Fruit fly (Drosophila melanogaster) whole organism, embryonic: ENCODE measurements around the gene lobo.

Source experiments
- Aef1 ChIP-seq: fragments of 200-800 bp; sonication (Bioruptor generic); IDR thresholded peaks from 3 replicates; pipeline ENCODE4 v1.3.6; 2022; ENCODE audit warnings: missing biosample characterization, missing genetic modification characterization
- Atf6 ChIP-seq: fragments of 200-800 bp; sonication (Bioruptor generic); IDR thresholded peaks from 2 replicates; pipeline ENCODE4 v1.3.6; 2022; ENCODE audit warnings: missing biosample characterization, missing genetic modification characterization
- B-H2 ChIP-seq: fragments of 200-800 bp; sonication (Bioruptor generic); optimal IDR thresholded peaks from 2 replicates; lab custom pipeline; 2018; ENCODE audit warnings: missing biosample characterization, mild to moderate bottlenecking, missing genetic modification characterization
- Bgb ChIP-seq: fragments of 200-800 bp; sonication (Bioruptor generic); IDR thresholded peaks from 2 replicates; pipeline ENCODE4 v1.3.6; 2022; ENCODE audit warnings: missing biosample characterization, missing genetic modification characterization; ENCODE audit not compliant: partially characterized antibody
- CG11456 ChIP-seq: fragments of 200-800 bp; sonication (Bioruptor generic); IDR thresholded peaks from 3 replicates; pipeline ENCODE4 v1.3.6; 2022; ENCODE audit warnings: missing biosample characterization, missing genetic modification characterization
- CG11560 ChIP-seq: fragments of 200-800 bp; sonication (Bioruptor generic); IDR thresholded peaks from 3 replicates; pipeline ENCODE4 v1.3.6; 2022; ENCODE audit warnings: missing biosample characterization, missing genetic modification characterization
- CG1233 ChIP-seq: fragments of 200-800 bp; sonication (Bioruptor generic); optimal IDR thresholded peaks from 4 replicates; lab custom pipeline; 2018; ENCODE audit warnings: missing biosample characterization, mild to moderate bottlenecking, missing genetic modification characterization
- CG13296 ChIP-seq: fragments of 200-800 bp; sonication (Bioruptor generic); optimal IDR thresholded peaks from 3 replicates; lab custom pipeline; 2018; ENCODE audit warnings: missing biosample characterization, mild to moderate bottlenecking, missing genetic modification characterization
- CG15269 ChIP-seq: fragments of 200-800 bp; sonication (Bioruptor generic); optimal IDR thresholded peaks from 2 replicates; lab custom pipeline; 2018; ENCODE audit warnings: missing biosample characterization, mild to moderate bottlenecking, missing genetic modification characterization, moderate library complexity
- CG16815 ChIP-seq: fragments of 200-800 bp; sonication (Bioruptor generic); optimal IDR thresholded peaks from 3 replicates; lab custom pipeline; 2017; ENCODE audit warnings: missing biosample characterization, mild to moderate bottlenecking, missing genetic modification characterization
- CG17359 ChIP-seq: fragments of 200-800 bp; sonication (Bioruptor generic); optimal IDR thresholded peaks from 3 replicates; lab custom pipeline; 2018; ENCODE audit warnings: missing biosample characterization, mild to moderate bottlenecking, missing genetic modification characterization, moderate library complexity
- CG31441 ChIP-seq: fragments of 200-800 bp; sonication (Bioruptor generic); IDR thresholded peaks from 2 replicates; pipeline ENCODE4 v1.3.6; 2022; ENCODE audit warnings: missing biosample characterization, missing genetic modification characterization
- CG34376 ChIP-seq: fragments of 200-800 bp; sonication (Bioruptor generic); optimal IDR thresholded peaks from 2 replicates; lab custom pipeline; 2018; ENCODE audit warnings: missing biosample characterization, mild to moderate bottlenecking, missing genetic modification characterization
- CG3838 ChIP-seq: fragments of 200-800 bp; sonication (Bioruptor generic); optimal IDR thresholded peaks from 3 replicates; lab custom pipeline; 2016; ENCODE audit warnings: missing biosample characterization, missing genetic modification characterization
- CG4707 ChIP-seq: fragments of 200-800 bp; sonication (Bioruptor generic); optimal IDR thresholded peaks from 2 replicates; lab custom pipeline; 2018; ENCODE audit warnings: missing biosample characterization, mild to moderate bottlenecking, missing genetic modification characterization, moderate library complexity
- CG5180 ChIP-seq: fragments of 200-800 bp; sonication (Bioruptor generic); optimal IDR thresholded peaks from 3 replicates; lab custom pipeline; 2017; ENCODE audit warnings: missing biosample characterization, missing genetic modification characterization, mild to moderate bottlenecking, moderate library complexity, missing genetic modification reagents
- CG6854 ChIP-seq: fragments of 200-800 bp; sonication (Bioruptor generic); optimal IDR thresholded peaks from 3 replicates; lab custom pipeline; 2017; ENCODE audit warnings: missing biosample characterization, mild to moderate bottlenecking, missing genetic modification characterization
- CG9437 ChIP-seq: fragments of 200-800 bp; sonication (Bioruptor generic); optimal IDR thresholded peaks from 2 replicates; lab custom pipeline; 2018; ENCODE audit warnings: missing biosample characterization, mild to moderate bottlenecking, missing genetic modification characterization
- D19B ChIP-seq: fragments of 200-800 bp; sonication (Bioruptor generic); optimal IDR thresholded peaks from 2 replicates; lab custom pipeline; 2017; ENCODE audit warnings: missing biosample characterization, mild to moderate bottlenecking, missing genetic modification characterization
- Dek ChIP-seq: fragments of 200-800 bp; sonication (Bioruptor generic); optimal IDR thresholded peaks from 3 replicates; lab custom pipeline; 2019; ENCODE audit warnings: missing biosample characterization, mild to moderate bottlenecking, missing genetic modification characterization, moderate library complexity
- E2f1 ChIP-seq: fragments of 200-800 bp; sonication (Bioruptor generic); IDR thresholded peaks from 2 replicates; pipeline ENCODE4 v1.3.6; 2022; ENCODE audit warnings: missing biosample characterization, missing genetic modification characterization
- H15 ChIP-seq: fragments of 200-800 bp; sonication (Bioruptor generic); IDR thresholded peaks from 3 replicates; pipeline ENCODE4 v1.3.6; 2022; ENCODE audit warnings: missing biosample characterization, missing genetic modification characterization
- Opbp ChIP-seq: fragments of 200-800 bp; sonication (Bioruptor generic); IDR thresholded peaks from 3 replicates; pipeline ENCODE4 v1.3.6; 2022; ENCODE audit warnings: missing biosample characterization, missing genetic modification characterization; ENCODE audit not compliant: partially characterized antibody
- Poxn ChIP-seq: fragments of 200-800 bp; sonication (Bioruptor generic); IDR thresholded peaks from 2 replicates; pipeline ENCODE4 v1.3.6; 2022; ENCODE audit warnings: missing biosample characterization, missing genetic modification characterization
- Ptx1 ChIP-seq: fragments of 200-800 bp; sonication (Bioruptor generic); IDR thresholded peaks from 2 replicates; pipeline ENCODE4 v1.3.6; 2022; ENCODE audit warnings: missing biosample characterization, missing genetic modification characterization
- Side ChIP-seq: fragments of 200-800 bp; sonication (Bioruptor generic); optimal IDR thresholded peaks from 2 replicates; lab custom pipeline; 2016; ENCODE audit warnings: missing biosample characterization, missing genetic modification characterization
- Sox100B ChIP-seq: fragments of 200-800 bp; sonication (Bioruptor generic); optimal IDR thresholded peaks from 3 replicates; lab custom pipeline; 2018; ENCODE audit warnings: missing biosample characterization, mild to moderate bottlenecking, missing genetic modification characterization
- Sox102F ChIP-seq: fragments of 200-800 bp; sonication (Bioruptor generic); optimal IDR thresholded peaks from 2 replicates; lab custom pipeline; 2018; ENCODE audit warnings: missing biosample characterization, mild to moderate bottlenecking, missing genetic modification characterization, moderate library complexity
- Ssrp ChIP-seq: fragments of 200-800 bp; sonication (Bioruptor generic); optimal IDR thresholded peaks from 2 replicates; lab custom pipeline; 2018; ENCODE audit warnings: missing biosample characterization, mild to moderate bottlenecking, missing genetic modification characterization, moderate library complexity
- ap ChIP-seq: fragments of 200-800 bp; sonication (Bioruptor generic); IDR thresholded peaks from 2 replicates; pipeline ENCODE4 v1.3.6; 2022; ENCODE audit warnings: missing biosample characterization, missing genetic modification characterization
- dm ChIP-seq: fragments of 200-800 bp; sonication (Bioruptor generic); optimal IDR thresholded peaks from 3 replicates; lab custom pipeline; 2016; ENCODE audit warnings: missing biosample characterization, missing genetic modification characterization
- emc ChIP-seq: fragments of 200-800 bp; sonication (Bioruptor generic); optimal IDR thresholded peaks from 2 replicates; lab custom pipeline; 2016; ENCODE audit warnings: missing biosample characterization, missing genetic modification characterization
- exex ChIP-seq: fragments of 200-800 bp; sonication (Bioruptor generic); optimal IDR thresholded peaks from 4 replicates; lab custom pipeline; 2018; ENCODE audit warnings: missing biosample characterization, mild to moderate bottlenecking, missing genetic modification characterization, moderate library complexity
- fd64A ChIP-seq: fragments of 200-800 bp; sonication (Bioruptor generic); optimal IDR thresholded peaks from 3 replicates; lab custom pipeline; 2018; ENCODE audit warnings: missing biosample characterization, mild to moderate bottlenecking, missing genetic modification characterization
- fu2 ChIP-seq: fragments of 200-800 bp; sonication (Bioruptor generic); optimal IDR thresholded peaks from 2 replicates; lab custom pipeline; 2016; ENCODE audit warnings: missing biosample characterization, missing genetic modification characterization
- grau ChIP-seq: fragments of 200-800 bp; optimal IDR thresholded peaks from 3 replicates; lab custom pipeline; 2019; ENCODE audit warnings: missing biosample characterization, mild to moderate bottlenecking, missing genetic modification characterization, moderate library complexity
- knrl ChIP-seq: fragments of 200-800 bp; sonication (Bioruptor generic); IDR thresholded peaks from 3 replicates; pipeline ENCODE4 v1.3.6; 2022; ENCODE audit warnings: missing biosample characterization, missing genetic modification characterization; ENCODE audit not compliant: partially characterized antibody
- lmd ChIP-seq: fragments of 200-800 bp; sonication (Bioruptor generic); IDR thresholded peaks from 2 replicates; pipeline ENCODE4 v1.3.6; 2022; ENCODE audit warnings: missing biosample characterization, missing genetic modification characterization
- nmo ChIP-seq: fragments of 200-800 bp; sonication (Bioruptor generic); optimal IDR thresholded peaks from 2 replicates; lab custom pipeline; 2018; ENCODE audit warnings: missing biosample characterization, mild to moderate bottlenecking, missing genetic modification characterization, moderate library complexity
- nom ChIP-seq: fragments of 200-800 bp; sonication (Bioruptor generic); optimal IDR thresholded peaks from 2 replicates; lab custom pipeline; 2017; ENCODE audit warnings: missing biosample characterization, missing genetic modification characterization, mild to moderate bottlenecking, moderate library complexity, missing genetic modification reagents
- peb ChIP-seq: fragments of 200-800 bp; sonication (Bioruptor generic); IDR thresholded peaks from 2 replicates; pipeline ENCODE4 v1.3.6; 2022; ENCODE audit warnings: missing biosample characterization, missing genetic modification characterization
- prd ChIP-seq, 3 experiments: fragments of >200 bp in 2 of 3; fragments of 200-800 bp in 1 of 3; sonication (Bioruptor generic) in 1 of 3; optimal IDR thresholded peaks in 2 of 3; IDR thresholded peaks in 1 of 3; 2 replicates in 2 of 3; 3 replicates in 1 of 3; pipeline versions ENCODE4 v1.3.6 to Lab custom; 2017 to 2022; ENCODE audit warnings: missing biosample characterization in 1 of 3, missing genetic modification characterization in 1 of 3
- scrt ChIP-seq: fragments of 200-800 bp; sonication (Bioruptor generic); optimal IDR thresholded peaks from 2 replicates; lab custom pipeline; 2018; ENCODE audit warnings: missing biosample characterization, mild to moderate bottlenecking, missing genetic modification characterization, moderate library complexity
- sim ChIP-seq: fragments of 200-800 bp; sonication (Bioruptor generic); IDR thresholded peaks from 2 replicates; pipeline ENCODE4 v1.3.6; 2022; ENCODE audit warnings: missing biosample characterization, missing genetic modification characterization
- sisA ChIP-seq: fragments of 200-800 bp; sonication (Bioruptor generic); IDR thresholded peaks from 2 replicates; pipeline ENCODE4 v1.3.6; 2022; ENCODE audit warnings: missing biosample characterization, missing genetic modification characterization
- sob ChIP-seq: fragments of 200-800 bp; sonication (Bioruptor generic); IDR thresholded peaks from 2 replicates; pipeline ENCODE4 v1.3.6; 2022; ENCODE audit warnings: missing biosample characterization, missing genetic modification characterization
- sr ChIP-seq: fragments of 200-800 bp; sonication (Bioruptor generic); IDR thresholded peaks from 3 replicates; pipeline ENCODE4 v1.3.6; 2022; ENCODE audit warnings: missing biosample characterization, missing genetic modification characterization
- stwl ChIP-seq: fragments of 200-800 bp; sonication (Bioruptor generic); optimal IDR thresholded peaks from 3 replicates; lab custom pipeline; 2018; ENCODE audit warnings: missing biosample characterization, mild to moderate bottlenecking, missing genetic modification characterization, moderate library complexity
- z ChIP-seq: fragments of 200-800 bp; sonication (Bioruptor generic); IDR thresholded peaks from 3 replicates; pipeline ENCODE4 v1.3.6; 2022; ENCODE audit warnings: missing biosample characterization, missing genetic modification characterization

The lobo gene

DNA sequence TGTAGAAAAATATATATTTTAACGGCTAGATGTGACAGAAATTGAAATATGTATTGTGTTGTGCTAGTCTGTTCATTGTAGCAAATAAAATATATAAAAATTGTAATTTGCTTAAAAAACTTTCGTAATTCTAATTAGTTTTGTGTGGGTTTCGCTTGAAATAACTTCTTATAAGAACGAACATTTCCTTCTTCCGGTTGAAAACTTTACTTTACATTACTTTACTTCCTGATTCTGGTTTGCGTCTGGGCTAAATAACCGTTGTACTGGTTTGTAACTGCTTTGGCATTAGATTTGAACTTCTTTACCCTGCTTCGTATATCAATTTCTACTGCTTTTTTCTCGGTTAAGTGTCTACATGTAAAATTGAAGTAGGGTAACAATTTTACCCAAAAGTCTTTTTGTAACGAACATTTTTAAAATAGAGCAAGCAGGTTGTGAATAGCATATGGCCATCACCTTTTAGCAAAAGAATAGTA, at the start of gene lobo (continued):
- TF ChIP-seq CG17359 (no peak), knrl (peak; percentile 73; the same call in 1 of the 3 replicates), Ptx1 (GFP tag; lab: Robert Waterston, UW) (peak; percentile 42; the same call in 1 of the 2 replicates), prd (optimal IDR thresholded peaks at IDR 0.05; lab: Kevin White, UChicago) (no peak), prd (GFP tag; IDR thresholded peaks at IDR 0.05; lab: Robert Waterston, UW) (no peak), grau (tag; lab: Kevin White, UChicago) (peak; percentile 66), CG16815 (GFP tag; lab: Kevin White, UChicago) (peak; percentile 31), CG11560 (tag; lab: Robert Waterston, UW) (peak; percentile 6; the same call in 1 of the 3 replicates), sob (GFP tag; lab: Robert Waterston, UW) (peak; percentile 78), sr (GFP tag; lab: Robert Waterston, UW) (peak; percentile 40; the same call in 1 of the 3 replicates), emc (GFP tag; lab: Kevin White, UChicago) (peak; percentile 42), CG9437 (GFP tag; lab: Kevin White, UChicago) (peak; percentile 47), scrt (GFP tag; lab: Kevin White, UChicago) (peak; percentile 0), Aef1 (GFP tag; lab: Robert Waterston, UW) (peak; percentile 26; the same call in 1 of the 3 replicates), CG34376 (peak; percentile 68), sim (GFP tag; lab: Robert Waterston, UW) (no peak), Sox102F (no peak), peb (GFP tag; lab: Robert Waterston, UW) (no peak), CG15269 (tag; lab: Kevin White, UChicago) (no peak), CG11456 (GFP tag; lab: Robert Waterston, UW) (no peak; the same call in 2 of the 3 replicates), Ssrp (tag; lab: Kevin White, UChicago) (peak; percentile 48), H15 (GFP tag; lab: Robert Waterston, UW) (peak; percentile 61; the same call in 2 of the 3 replicates), CG13296 (GFP tag; lab: Kevin White, UChicago) (peak; percentile 43), Atf6 (peak; percentile 66), exex (tag; lab: Kevin White, UChicago) (no peak), CG1233 (GFP tag; lab: Kevin White, UChicago) (peak; percentile 68), CG6854 (GFP tag; lab: Kevin White, UChicago) (peak; percentile 25), Opbp (no peak), stwl (peak; percentile 83), z (no peak), dm (GFP tag; lab: Kevin White, UChicago) (peak; percentile 54), fd64A (GFP tag; lab: Kevin White, UChicago) (no peak), E2f1 (GFP tag; lab: Robert Waterston, UW) (no peak), Sox100B (GFP tag; lab: Kevin White, UChicago) (no peak), nom (GFP tag; lab: Kevin White, UChicago) (no peak), ap (GFP tag; lab: Robert Waterston, UW) (peak; percentile 22; the same call in 1 of the 2 replicates), nmo (GFP tag; lab: Kevin White, UChicago) (peak; percentile 57), CG4707 (GFP tag; lab: Kevin White, UChicago) (peak; percentile 8), sisA (GFP tag; lab: Robert Waterston, UW) (0 out of 2 replicates have a peak, but pooled peaks have one; percentile 26), Poxn (GFP tag; lab: Robert Waterston, UW) (0 out of 2 replicates have a peak, but pooled peaks have one; percentile 18), B-H2 (peak; percentile 73), CG3838 (GFP tag; lab: Kevin White, UChicago) (peak; percentile 41), Bgb (peak; percentile 64; the same call in 1 of the 2 replicates), D19B (peak; percentile 47), Side (GFP tag; lab: Kevin White, UChicago) (peak; percentile 70), CG5180 (GFP tag; lab: Kevin White, UChicago) (peak; percentile 35), fu2 (peak; percentile 59), lmd (0 out of 2 replicates have a peak, but pooled peaks have one; percentile 6), Dek (tag; lab: Kevin White, UChicago) (peak; percentile 47), CG31441 (GFP tag; lab: Robert Waterston, UW) (no peak)
